Worm (Caenorhabditis elegans) whole organism, early embryonic: ENCODE measurements around the gene npr-20.

Source experiments
- B0310.2 ChIP-seq: sonication (generic microtip); optimal IDR thresholded peaks from 2 replicates; lab custom pipeline; 2016; ENCODE audit warnings: mild to moderate bottlenecking, missing genetic modification characterization, missing compliant biosample characterization
- F13C5.2 ChIP-seq: sonication (generic microtip); optimal IDR thresholded peaks from 2 replicates; lab custom pipeline; 2017; ENCODE audit warnings: mild to moderate bottlenecking, missing genetic modification characterization, inconsistent platforms, missing compliant biosample characterization
- aly-1 ChIP-seq: sonication (generic microtip); optimal IDR thresholded peaks from 2 replicates; lab custom pipeline; 2016; ENCODE audit warnings: missing genetic modification characterization, missing compliant biosample characterization
- ama-1 ChIP-seq: fragments of 150-350 bp; optimal IDR thresholded peaks from 2 replicates; lab custom pipeline; 2014
- ceh-13 ChIP-seq: fragments of 200-800 bp; sonication (Bioruptor generic); optimal IDR thresholded peaks from 2 replicates; lab custom pipeline; 2018; ENCODE audit warnings: mild to moderate bottlenecking, missing genetic modification characterization, missing compliant biosample characterization
- ceh-36 ChIP-seq: sonication (generic microtip); optimal IDR thresholded peaks from 2 replicates; lab custom pipeline; 2016; ENCODE audit warnings: missing genetic modification characterization, inconsistent platforms, missing compliant biosample characterization
- ets-7 ChIP-seq: sonication (generic microtip); optimal IDR thresholded peaks from 2 replicates; lab custom pipeline; 2016; ENCODE audit warnings: missing genotype, missing genetic modification characterization, missing compliant biosample characterization
- flt-1 ChIP-seq: fragments of 200-800 bp; sonication (Bioruptor generic); IDR thresholded peaks from 2 replicates; pipeline ENCODE4 v1.3.6; 2022; ENCODE audit warnings: missing genetic modification characterization, missing compliant biosample characterization
- hmbx-1 ChIP-seq: sonication (generic microtip); optimal IDR thresholded peaks from 2 replicates; lab custom pipeline; 2016; ENCODE audit warnings: mild to moderate bottlenecking, missing genetic modification characterization, missing compliant biosample characterization
- hmg-4 ChIP-seq: fragments of 200-800 bp; sonication (Bioruptor generic); optimal IDR thresholded peaks from 2 replicates; lab custom pipeline; 2018; ENCODE audit warnings: mild to moderate bottlenecking, missing genetic modification characterization, missing compliant biosample characterization
- hnd-1 ChIP-seq: sonication (generic microtip); optimal IDR thresholded peaks from 2 replicates; lab custom pipeline; 2016; ENCODE audit warnings: missing genetic modification characterization, missing compliant biosample characterization
- pes-1 ChIP-seq: fragments of 200-800 bp; sonication (Bioruptor generic); IDR thresholded peaks from 2 replicates; pipeline ENCODE4 v1.3.6; 2022; ENCODE audit warnings: missing genetic modification reagents, missing genetic modification characterization, missing compliant biosample characterization
- scrt-1 ChIP-seq: fragments of 200-800 bp; sonication (Bioruptor generic); IDR thresholded peaks from 2 replicates; pipeline ENCODE4 v1.3.6; 2022; ENCODE audit warnings: missing genetic modification characterization, missing compliant biosample characterization
- sea-1 ChIP-seq: fragments of 200-800 bp; sonication (Bioruptor generic); conservative IDR thresholded peaks from 2 replicates; pipeline ENCODE4 v1.3.6; 2022; ENCODE audit warnings: missing genetic modification characterization, missing compliant biosample characterization
- tbx-11 ChIP-seq: fragments of 200-800 bp; sonication (Bioruptor generic); IDR thresholded peaks from 2 replicates; pipeline ENCODE4 v1.3.6; 2022; ENCODE audit warnings: missing genetic modification characterization, missing compliant biosample characterization
- tbx-37 ChIP-seq: fragments of 200-800 bp; sonication (Bioruptor generic); conservative IDR thresholded peaks from 2 replicates; pipeline ENCODE4 v1.3.6; 2022; ENCODE audit warnings: missing genetic modification reagents, missing genetic modification characterization, missing compliant biosample characterization
- tra-4 ChIP-seq: sonication (generic microtip); optimal IDR thresholded peaks from 2 replicates; lab custom pipeline; 2017; ENCODE audit warnings: missing genetic modification characterization, missing compliant biosample characterization

npr-20 gene

DNA sequence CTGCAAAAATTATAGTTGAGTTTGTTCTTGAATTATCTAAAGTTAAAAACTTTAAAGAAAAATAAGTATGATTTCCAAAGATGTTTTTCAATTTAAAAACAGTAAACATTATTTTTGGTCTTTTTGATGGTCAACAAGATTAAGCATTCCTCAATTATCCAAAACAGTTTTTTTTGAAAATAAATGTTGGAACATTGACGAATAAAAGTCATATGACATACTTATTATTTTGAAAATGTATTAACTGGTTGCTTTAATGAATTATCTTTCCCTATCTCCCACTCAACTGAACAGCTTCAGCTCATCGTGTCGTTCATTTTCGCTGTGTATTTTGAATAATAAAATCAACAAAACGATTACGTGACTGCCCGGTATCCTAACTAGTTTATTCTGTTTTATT is 7.9 kb downstream of the npr-20 start:
- TF ChIP-seq tbx-11 (GFP tag; lab: Robert Waterston, UW) (no peak), ceh-36 (no peak), scrt-1 (GFP tag; lab: Robert Waterston, UW) (no peak), aly-1 (tag; lab: Kevin White, UChicago) (no peak), B0310.2 (tag; lab: Kevin White, UChicago) (no peak), hnd-1 (no peak), ama-1 (lab: Kevin White, UChicago) (no peak), sea-1 (no peak), ets-7 (no peak), tra-4 (tag; lab: Kevin White, UChicago) (no peak), hmbx-1 (tag; lab: Kevin White, UChicago) (no peak), flt-1 (GFP tag; lab: Robert Waterston, UW) (no peak), pes-1 (no peak), ceh-13 (GFP tag; lab: Kevin White, UChicago) (no peak), hmg-4 (GFP tag; lab: Kevin White, UChicago) (no peak), tbx-37 (GFP tag; lab: Robert Waterston, UW) (no peak), F13C5.2 (no peak)

DNA sequence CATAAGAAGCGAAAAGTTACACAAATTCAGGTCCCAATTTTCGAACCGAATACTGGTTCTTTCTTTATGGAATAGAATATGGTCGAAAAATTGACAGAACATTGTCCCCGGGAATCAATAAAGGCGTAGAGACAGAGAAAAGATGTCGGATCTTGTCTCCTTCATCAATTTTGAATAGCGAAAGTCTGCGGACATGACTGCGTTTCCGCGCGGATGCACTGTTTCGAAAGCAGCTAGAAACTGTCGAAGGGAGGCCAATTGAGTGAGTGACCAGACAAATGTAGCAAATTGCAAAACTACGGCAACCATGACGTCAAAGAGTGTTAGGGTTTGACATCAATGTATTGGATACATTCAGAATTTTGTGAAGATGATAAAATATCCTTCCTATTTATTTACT is 8.5 kb downstream of the npr-20 start:
- no peak for TF ChIP-seq hmbx-1 (tag; lab: Kevin White, UChicago)
- no peak for TF ChIP-seq flt-1 (GFP tag; lab: Robert Waterston, UW)
- no peak for TF ChIP-seq ama-1 (lab: Kevin White, UChicago)
- TF ChIP-seq ceh-36 = no peak
- no peak for TF ChIP-seq hnd-1
- no peak for TF ChIP-seq ceh-13 (GFP tag; lab: Kevin White, UChicago)
- no peak for TF ChIP-seq B0310.2 (tag; lab: Kevin White, UChicago)
- no peak for TF ChIP-seq pes-1
- no peak for TF ChIP-seq F13C5.2
- no peak for TF ChIP-seq sea-1
- TF ChIP-seq hmg-4 (GFP tag; lab: Kevin White, UChicago) = no peak
- no peak for TF ChIP-seq tra-4 (tag; lab: Kevin White, UChicago)
- no peak for TF ChIP-seq aly-1 (tag; lab: Kevin White, UChicago)
- no peak for TF ChIP-seq ets-7
- TF ChIP-seq tbx-37 (GFP tag; lab: Robert Waterston, UW) = no peak
- TF ChIP-seq tbx-11 (GFP tag; lab: Robert Waterston, UW) = no peak
- no peak for TF ChIP-seq scrt-1 (GFP tag; lab: Robert Waterston, UW)

DNA sequence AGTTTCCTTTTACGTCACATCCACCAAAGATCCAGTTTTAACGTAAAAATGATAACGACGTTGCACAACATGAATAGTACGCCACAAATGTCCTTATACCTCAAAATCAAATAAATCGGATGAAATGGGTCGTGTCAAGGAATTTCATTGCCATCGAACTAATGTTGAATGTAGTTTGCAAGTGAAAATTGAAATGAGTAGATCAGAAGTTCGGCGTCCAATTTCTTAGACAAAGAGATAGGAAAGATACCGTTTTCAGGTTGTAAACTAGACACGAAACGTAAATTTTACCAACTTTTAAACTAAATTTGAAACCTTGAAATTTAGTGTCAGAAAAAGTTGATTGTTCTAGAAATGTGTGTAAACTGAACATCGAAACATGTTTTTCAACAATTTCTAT is 10.1 kb downstream of the npr-20 start:
- no peak for TF ChIP-seq pes-1
- no peak for TF ChIP-seq ets-7
- TF ChIP-seq flt-1 (GFP tag; lab: Robert Waterston, UW) = no peak
- no peak for TF ChIP-seq F13C5.2

DNA sequence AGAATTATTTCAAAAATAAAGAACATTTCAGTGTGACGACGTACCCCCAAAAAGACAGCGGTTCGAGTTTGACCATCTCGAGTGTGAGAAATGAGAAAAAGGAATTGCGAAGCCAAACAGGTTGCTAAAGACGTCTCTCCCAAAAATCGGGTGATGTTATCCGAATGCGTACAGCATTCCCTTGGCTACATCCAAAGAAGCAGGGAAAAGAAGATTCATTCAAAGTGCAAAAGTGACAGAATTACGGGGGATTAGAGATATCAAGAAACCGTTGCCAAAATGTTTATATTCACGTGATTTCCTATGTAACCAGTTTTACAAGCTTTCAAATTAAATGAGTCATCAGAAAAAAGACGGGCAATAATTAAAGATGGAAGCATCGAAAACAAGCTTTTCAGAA is 11.0 kb downstream of the npr-20 start:
- TF ChIP-seq scrt-1 (GFP tag; lab: Robert Waterston, UW) (no peak), ceh-36 (no peak), hnd-1 (no peak), B0310.2 (tag; lab: Kevin White, UChicago) (no peak), aly-1 (tag; lab: Kevin White, UChicago) (no peak), tra-4 (tag; lab: Kevin White, UChicago) (no peak)

DNA sequence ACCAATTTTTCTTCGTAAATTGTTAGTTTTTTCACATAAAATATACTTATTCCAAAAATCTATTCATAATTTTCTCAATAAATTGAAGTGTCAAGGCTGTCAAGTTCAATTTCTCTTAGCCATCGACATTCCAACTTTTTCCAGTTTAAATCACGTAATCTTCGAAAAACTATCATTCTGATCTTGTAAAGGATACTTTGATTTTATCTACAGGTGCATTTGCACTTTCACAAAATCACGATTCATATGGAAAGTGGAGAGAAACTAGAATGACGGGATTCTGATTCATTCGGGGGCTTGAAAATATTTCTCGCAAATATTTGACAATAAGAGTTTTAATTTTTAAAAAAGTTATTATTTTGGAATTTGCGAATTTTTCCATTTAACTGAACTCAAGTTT is 11.7 kb downstream of the npr-20 start:
- no peak for TF ChIP-seq aly-1 (tag; lab: Kevin White, UChicago)
- no peak for TF ChIP-seq B0310.2 (tag; lab: Kevin White, UChicago)
- TF ChIP-seq ama-1 (lab: Kevin White, UChicago) = no peak
- no peak for TF ChIP-seq scrt-1 (GFP tag; lab: Robert Waterston, UW)
- TF ChIP-seq sea-1 = no peak
- TF ChIP-seq hnd-1 = no peak
- TF ChIP-seq ceh-13 (GFP tag; lab: Kevin White, UChicago) = no peak
- TF ChIP-seq hmbx-1 (tag; lab: Kevin White, UChicago) = no peak
- TF ChIP-seq flt-1 (GFP tag; lab: Robert Waterston, UW) = no peak
- no peak for TF ChIP-seq tbx-11 (GFP tag; lab: Robert Waterston, UW)
- no peak for TF ChIP-seq tra-4 (tag; lab: Kevin White, UChicago)
- TF ChIP-seq hmg-4 (GFP tag; lab: Kevin White, UChicago) = no peak

DNA sequence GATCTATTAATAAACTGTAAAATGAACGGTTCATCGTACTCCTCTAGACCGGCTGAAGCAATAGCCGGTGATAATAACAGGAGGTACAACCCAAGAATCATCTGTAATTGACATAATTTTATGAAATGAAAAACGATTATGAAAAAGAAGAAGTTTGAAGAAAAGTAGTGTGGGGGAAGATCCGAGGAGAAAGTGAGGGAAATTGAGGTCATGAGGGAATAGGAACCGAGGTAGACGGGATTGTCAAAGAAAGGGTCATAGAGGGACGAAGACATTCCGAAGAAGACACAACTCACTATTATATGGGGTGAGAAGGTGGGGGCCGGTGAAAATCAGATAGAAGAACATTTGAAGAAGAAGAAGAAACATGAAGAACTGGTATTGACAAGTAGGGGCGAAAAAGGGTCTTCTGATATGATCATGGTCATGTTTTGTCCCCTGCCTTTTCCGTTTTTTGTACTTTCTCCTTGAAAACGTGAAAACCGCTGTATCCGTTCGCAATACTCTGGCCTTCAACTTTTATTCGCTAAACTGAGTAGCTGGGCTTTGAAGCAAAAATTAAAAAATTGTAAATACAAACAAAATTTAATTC is 12.9 kb downstream of the npr-20 start, which contains the start of gene oac-46:
Gene oac-46 (minus strand): TSS at position 101 of the 592 bp plus-strand sequence.
- TF ChIP-seq sea-1 = no peak

DNA sequence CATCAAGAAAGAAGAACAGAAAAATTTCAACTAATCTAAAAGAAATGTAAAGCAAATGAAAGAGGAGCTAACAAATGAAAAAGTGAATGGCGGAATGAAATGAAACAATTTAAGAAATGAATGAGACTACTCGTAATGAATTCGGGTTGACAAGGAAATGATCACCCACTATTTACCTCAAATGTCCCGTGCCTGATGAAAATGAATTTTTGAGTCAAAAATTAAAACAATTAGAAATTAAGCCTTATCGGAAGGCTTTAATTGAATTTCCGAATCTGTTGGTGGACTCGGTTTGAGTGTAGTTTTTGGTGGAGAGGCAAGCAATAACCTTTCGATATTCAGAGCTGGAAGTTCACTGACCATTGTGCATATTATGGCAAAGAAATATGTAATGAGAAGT is 16.0 kb downstream of the npr-20 start:
- no peak for TF ChIP-seq tbx-11 (GFP tag; lab: Robert Waterston, UW)

DNA sequence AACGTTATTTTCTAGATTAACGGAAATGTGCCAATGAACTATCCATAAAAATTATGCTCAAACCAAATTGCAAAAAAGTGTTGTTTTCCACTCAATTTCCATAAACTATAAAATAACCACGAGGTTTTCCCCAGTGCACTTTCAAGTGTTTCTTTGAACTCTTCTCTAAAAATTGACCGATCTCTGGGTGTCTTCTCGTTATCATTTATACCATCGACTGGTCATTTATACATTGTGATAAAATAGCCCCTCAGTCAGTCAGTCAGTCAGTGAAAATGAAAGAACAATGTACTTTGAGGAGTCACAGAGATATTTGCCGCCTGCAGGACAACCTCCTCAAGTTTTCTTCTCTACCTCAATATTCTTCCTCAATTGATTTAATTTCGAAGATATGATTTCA is 19.0 kb downstream of the npr-20 start:
- TF ChIP-seq tra-4 (tag; lab: Kevin White, UChicago) (no peak), hnd-1 (no peak), hmbx-1 (tag; lab: Kevin White, UChicago) (no peak), scrt-1 (GFP tag; lab: Robert Waterston, UW) (no peak), ceh-36 (no peak), ceh-13 (GFP tag; lab: Kevin White, UChicago) (no peak)

DNA sequence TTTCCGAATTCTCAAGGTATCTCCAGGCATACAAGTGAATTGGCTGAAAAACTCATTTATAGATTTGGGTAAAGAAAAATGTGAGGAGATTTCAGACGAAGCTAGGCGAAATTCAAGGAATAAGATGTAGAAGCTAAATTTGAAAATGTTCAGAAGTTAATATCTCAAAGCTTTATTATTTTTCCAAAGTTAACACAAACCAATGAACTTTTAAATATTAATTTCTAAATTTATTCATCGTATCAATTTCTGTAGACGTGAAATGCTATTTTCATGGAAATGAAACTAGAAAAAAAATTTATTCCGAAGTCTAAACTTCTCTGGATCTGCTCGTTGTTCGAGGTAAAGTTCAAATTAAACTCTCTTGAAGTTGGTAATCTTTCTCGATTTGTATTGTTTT is 19.7 kb downstream of the npr-20 start, which contains the start of gene agxt-1:
Gene agxt-1 (plus strand): TSS at position 301 of the 400 bp plus-strand sequence.
- TF ChIP-seq aly-1 (tag; lab: Kevin White, UChicago) (no peak), tbx-37 (GFP tag; lab: Robert Waterston, UW) (no peak), hmg-4 (GFP tag; lab: Kevin White, UChicago) (no peak), F13C5.2 (no peak), ets-7 (no peak), ceh-36 (no peak), pes-1 (no peak)
